Fruit fly (Drosophila melanogaster): Measurements from ENCODE around the gene CG1943.

CG1943 gene

dm6 chr3R:7102853-7103833, 28.5 kb downstream of the CG1943 start:
- TF ChIP-seq pad (GFP tag; optimal IDR thresholded peaks at IDR 0.05), result no peak
- TF ChIP-seq tj (GFP tag; optimal IDR thresholded peaks at IDR 0.05), result peak; percentile 29
- no peak for TF ChIP-seq CG7045 (GFP tag; optimal IDR thresholded peaks at IDR 0.05)

- TF ChIP-seq CG5204 (GFP tag; optimal IDR thresholded peaks at IDR 0.05) (no peak), CG1620 (GFP tag; optimal IDR thresholded peaks at IDR 0.05) (no peak), Mnt (GFP tag; optimal IDR thresholded peaks at IDR 0.05) (no peak), cnc (optimal IDR thresholded peaks at IDR 0.05) (no peak), toe (GFP tag; optimal IDR thresholded peaks at IDR 0.05) (no peak), Crg-1 (GFP tag; optimal IDR thresholded peaks at IDR 0.05) (no peak), CG14711 (tag; optimal IDR thresholded peaks at IDR 0.05) (no peak), CG11617 (GFP tag; optimal IDR thresholded peaks at IDR 0.05) (no peak), CG12768 (GFP tag; optimal IDR thresholded peaks at IDR 0.05) (no peak), Hr96 (GFP tag; optimal IDR thresholded peaks at IDR 0.05) (no peak), CG7045 (GFP tag; optimal IDR thresholded peaks at IDR 0.05) (no peak)
Measured at dm6 chr3R:7104308-7104707, 29.6 kb downstream of the CG1943 start.

dm6 chr3R:7105503-7106164, 31.0 kb downstream of the CG1943 start:
- no peak for TF ChIP-seq CG33017 (tag; optimal IDR thresholded peaks at IDR 0.05)
- no peak for TF ChIP-seq CG11617 (GFP tag; optimal IDR thresholded peaks at IDR 0.05)
- TF ChIP-seq kay (GFP tag; ENCODE audit: borderline replicate concordance), result no peak

- TF ChIP-seq pad (GFP tag; optimal IDR thresholded peaks at IDR 0.05) (peak; percentile 3), CG33017 (tag; optimal IDR thresholded peaks at IDR 0.05) (no peak), kay (GFP tag; ENCODE audit: borderline replicate concordance) (peak; percentile 38)
Measured at dm6 chr3R:7107713-7108588, 33.3 kb downstream of the CG1943 start.

dm6 chr3R:7108589-7109312, 34.1 kb downstream of the CG1943 start:
- TF ChIP-seq CG14711 (tag; optimal IDR thresholded peaks at IDR 0.05) (peak; percentile 91), CG5204 (GFP tag; optimal IDR thresholded peaks at IDR 0.05) (peak; percentile 73), CG11617 (GFP tag; optimal IDR thresholded peaks at IDR 0.05) (peak; percentile 74), Hr96 (GFP tag; optimal IDR thresholded peaks at IDR 0.05) (peak; percentile 73), CG7045 (GFP tag; optimal IDR thresholded peaks at IDR 0.05) (peak; percentile 84), ovo (GFP tag; optimal IDR thresholded peaks at IDR 0.05) (peak; percentile 70), bab1 (GFP tag; optimal IDR thresholded peaks at IDR 0.05) (peak; percentile 91), kay (GFP tag; ENCODE audit: borderline replicate concordance) (no peak), cic (GFP tag; optimal IDR thresholded peaks at IDR 0.05) (no peak), Mnt (GFP tag; optimal IDR thresholded peaks at IDR 0.05) (peak; percentile 2), pad (GFP tag; optimal IDR thresholded peaks at IDR 0.05) (peak; percentile 77), tj (GFP tag; optimal IDR thresholded peaks at IDR 0.05) (peak; percentile 84), cnc (optimal IDR thresholded peaks at IDR 0.05) (no peak), CG12768 (GFP tag; optimal IDR thresholded peaks at IDR 0.05) (peak; percentile 47), CG33017 (tag; optimal IDR thresholded peaks at IDR 0.05) (peak; percentile 88), Crg-1 (GFP tag; optimal IDR thresholded peaks at IDR 0.05) (peak; percentile 44), Clk (GFP tag; optimal IDR thresholded peaks at IDR 0.05) (peak; percentile 57), toe (GFP tag; optimal IDR thresholded peaks at IDR 0.05) (peak; percentile 51), CG7101 (tag; optimal IDR thresholded peaks at IDR 0.05) (peak; percentile 91), CG1620 (GFP tag; optimal IDR thresholded peaks at IDR 0.05) (peak; percentile 63)

- TF ChIP-seq CG1620 (GFP tag; optimal IDR thresholded peaks at IDR 0.05), result no peak
- no peak for TF ChIP-seq CG14711 (tag; optimal IDR thresholded peaks at IDR 0.05)
- TF ChIP-seq CG7045 (GFP tag; optimal IDR thresholded peaks at IDR 0.05), result no peak
- no peak for TF ChIP-seq Hr96 (GFP tag; optimal IDR thresholded peaks at IDR 0.05)
- TF ChIP-seq toe (GFP tag; optimal IDR thresholded peaks at IDR 0.05), result no peak
- TF ChIP-seq CG33017 (tag; optimal IDR thresholded peaks at IDR 0.05), result no peak
- no peak for TF ChIP-seq Crg-1 (GFP tag; optimal IDR thresholded peaks at IDR 0.05)
- no peak for TF ChIP-seq CG5204 (GFP tag; optimal IDR thresholded peaks at IDR 0.05)
Measured at dm6 chr3R:7109760-7110303, 35.2 kb downstream of the CG1943 start.
